Fruit fly (Drosophila melanogaster): Measurements from ENCODE around the gene CG9853.

DNA sequence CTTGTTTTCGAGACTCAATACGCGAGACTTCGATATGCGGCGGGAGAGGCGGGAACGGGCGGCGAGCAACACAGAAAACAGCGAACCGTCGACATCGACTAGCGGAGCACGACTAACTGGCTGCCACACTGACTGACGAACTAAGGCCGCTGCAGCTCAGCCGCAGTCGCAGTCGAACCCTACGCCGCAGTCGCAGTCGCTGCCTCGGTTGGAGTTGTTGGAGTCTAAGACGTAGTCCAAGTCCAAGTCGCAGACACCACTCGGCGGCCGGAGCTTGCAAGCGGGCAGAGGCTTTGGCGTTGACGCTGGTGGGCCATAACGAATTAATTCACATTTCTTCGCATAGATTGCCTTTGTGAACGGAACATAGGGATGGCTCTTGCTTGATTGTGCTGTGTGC lies 48.9 kb upstream of the CG9853 start:
- TF ChIP-seq h (optimal IDR thresholded peaks at IDR 0.05): no peak
- TF ChIP-seq Myc (optimal IDR thresholded peaks at IDR 0.05): no peak
- no peak for TF ChIP-seq insv (optimal IDR thresholded peaks at IDR 0.05)

All from Kc167 (cell line).